Worm (Caenorhabditis elegans) whole organism, L4/young adult: ENCODE results near the gene R08A2.9.

Source experiments
- W03F9.2 ChIP-seq: fragments of 150-350 bp; optimal IDR thresholded peaks from 2 replicates; lab custom pipeline; 2014; ENCODE audit warnings: missing biosample characterization, missing genetic modification characterization
- dao-5 ChIP-seq: sonication (generic microtip); optimal IDR thresholded peaks from 2 replicates; lab custom pipeline; 2016; ENCODE audit warnings: missing genotype, missing genetic modification characterization, moderate library complexity, missing compliant biosample characterization
- him-1 ChIP-seq: sonication (generic microtip); optimal IDR thresholded peaks from 2 replicates; lab custom pipeline; 2016; ENCODE audit warnings: missing genotype, missing genetic modification reagents, missing genetic modification characterization, missing compliant biosample characterization

ce11 chrV:14698005-14698404 is 10.1 kb upstream of the R08A2.9 start:
- no peak for TF ChIP-seq him-1 (tag; lab: Kevin White, UChicago)
- TF ChIP-seq dao-5 (tag; lab: Kevin White, UChicago): no peak
- no peak for TF ChIP-seq W03F9.2 (tag; lab: Kevin White, UChicago)
